Worm (Caenorhabditis elegans) whole organism, L1 larva: Measurements from ENCODE around the gene C36E8.4.

Source experiments
- C04F5.9 ChIP-seq: sonication (generic microtip); optimal IDR thresholded peaks from 2 replicates; lab custom pipeline; 2016; ENCODE audit warnings: missing genetic modification characterization, missing compliant biosample characterization
- C34B4.2 ChIP-seq: sonication (generic microtip); optimal IDR thresholded peaks from 2 replicates; lab custom pipeline; 2017; ENCODE audit warnings: mild to moderate bottlenecking, missing genetic modification characterization, missing compliant biosample characterization
- F16B12.6 ChIP-seq: fragments of 150-350 bp; optimal IDR thresholded peaks from 2 replicates; lab custom pipeline; 2014; ENCODE audit warnings: missing biosample characterization, missing genetic modification characterization
- Y116A8C.19 ChIP-seq: sonication (generic microtip); optimal IDR thresholded peaks from 2 replicates; lab custom pipeline; 2016; ENCODE audit warnings: missing compliant biosample characterization, missing genetic modification characterization, borderline replicate concordance
- aha-1 ChIP-seq: fragments of 150-350 bp; optimal IDR thresholded peaks from 2 replicates; lab custom pipeline; 2014; ENCODE audit warnings: missing biosample characterization, missing genetic modification characterization
- alr-1 ChIP-seq: fragments of 200-800 bp; sonication (Bioruptor generic); optimal IDR thresholded peaks from 2 replicates; lab custom pipeline; 2018; ENCODE audit warnings: borderline replicate concordance, mild to moderate bottlenecking, missing genetic modification characterization, missing compliant biosample characterization
- ama-1 ChIP-seq: fragments of 150-350 bp; optimal IDR thresholded peaks from 2 replicates; lab custom pipeline; 2014
- ceh-63 ChIP-seq: fragments of 200-800 bp; sonication (Bioruptor generic); optimal IDR thresholded peaks from 2 replicates; lab custom pipeline; 2018; ENCODE audit warnings: mild to moderate bottlenecking, missing genetic modification characterization, missing compliant biosample characterization
- ceh-82 ChIP-seq, 3 experiments: fragments of 150-350 bp in 1 of 3; sonication (generic microtip) in 2 of 3; optimal IDR thresholded peaks; 2 replicates each; lab custom pipeline; 2014 to 2017; ENCODE audit warnings: missing biosample characterization in 3 of 3, missing genetic modification characterization in 3 of 3
- ceh-88 ChIP-seq: fragments of 200-800 bp; sonication (Bioruptor generic); IDR thresholded peaks from 2 replicates; pipeline ENCODE4 v1.3.6; 2022; ENCODE audit warnings: missing genetic modification characterization, missing compliant biosample characterization
- ceh-90 ChIP-seq: sonication (generic microtip); optimal IDR thresholded peaks from 2 replicates; lab custom pipeline; 2016; ENCODE audit warnings: missing genetic modification characterization, missing compliant biosample characterization
- ces-1 ChIP-seq: fragments of 150-350 bp; optimal IDR thresholded peaks from 2 replicates; lab custom pipeline; 2014; ENCODE audit warnings: missing biosample characterization, missing genetic modification reagents, missing genetic modification characterization
- dpl-1 ChIP-seq, 3 experiments: fragments of 150-350 bp in 2 of 3; sonication (generic microtip) in 1 of 3; optimal IDR thresholded peaks; 2 replicates each; lab custom pipeline; 2014 to 2017; ENCODE audit warnings: missing biosample characterization in 3 of 3, missing genetic modification characterization in 3 of 3, missing genetic modification reagents in 3 of 3
- dsc-1 ChIP-seq: sonication (generic microtip); optimal IDR thresholded peaks from 2 replicates; lab custom pipeline; 2016; ENCODE audit warnings: mild to moderate bottlenecking, missing genetic modification characterization, missing compliant biosample characterization
- egl-27 ChIP-seq, 2 experiments: fragments of 150-350 bp in 1 of 2; sonication (generic microtip); optimal IDR thresholded peaks; 3 replicates each; lab custom pipeline; 2017 to 2018; ENCODE audit warnings: missing biosample characterization in 2 of 2, missing genetic modification characterization in 2 of 2, missing genetic modification reagents in 2 of 2
- elt-2 ChIP-seq: sonication (generic microtip); optimal IDR thresholded peaks from 2 replicates; lab custom pipeline; 2016; ENCODE audit warnings: missing genetic modification characterization, mild to moderate bottlenecking, inconsistent platforms, missing compliant biosample characterization, missing genetic modification reagents
- elt-3 ChIP-seq, 6 experiments: fragments of 150-350 bp in 1 of 6; sonication (generic microtip); optimal IDR thresholded peaks; 2 replicates each; lab custom pipeline; 2017 to 2018; ENCODE audit warnings: missing biosample characterization in 6 of 6, missing genetic modification characterization in 6 of 6, inconsistent platforms in 1 of 6
- ets-5 ChIP-seq: fragments of 200-800 bp; sonication (Bioruptor generic); IDR thresholded peaks from 2 replicates; pipeline ENCODE4 v1.3.6; 2022; ENCODE audit warnings: missing genetic modification characterization, missing compliant biosample characterization
- fkh-10 ChIP-seq: sonication (generic microtip); optimal IDR thresholded peaks from 2 replicates; lab custom pipeline; 2017; ENCODE audit warnings: missing biosample characterization, missing genetic modification reagents, missing genetic modification characterization
- fkh-8 ChIP-seq: sonication (generic microtip); optimal IDR thresholded peaks from 2 replicates; lab custom pipeline; 2016; ENCODE audit warnings: mild to moderate bottlenecking, missing genetic modification characterization, missing compliant biosample characterization
- grh-1 ChIP-seq: fragments of 200-800 bp; sonication (Bioruptor generic); IDR thresholded peaks from 2 replicates; pipeline ENCODE4 v1.3.6; 2022; ENCODE audit warnings: missing genetic modification reagents, missing genetic modification characterization, missing compliant biosample characterization
- hlh-17 ChIP-seq: fragments of 200-800 bp; sonication (Bioruptor generic); optimal IDR thresholded peaks from 2 replicates; lab custom pipeline; 2018; ENCODE audit warnings: missing genetic modification characterization, mild to moderate bottlenecking, missing compliant biosample characterization, moderate library complexity, borderline replicate concordance
- irx-1 ChIP-seq: sonication (generic microtip); optimal IDR thresholded peaks from 2 replicates; lab custom pipeline; 2016; ENCODE audit warnings: missing genetic modification characterization, missing compliant biosample characterization
- jun-1 ChIP-seq: fragments of 150-350 bp; optimal IDR thresholded peaks from 2 replicates; lab custom pipeline; 2014; ENCODE audit warnings: missing biosample characterization, missing genetic modification reagents, missing genetic modification characterization
- lin-13 ChIP-seq: fragments of 150-350 bp; optimal IDR thresholded peaks from 2 replicates; lab custom pipeline; 2014; ENCODE audit warnings: missing biosample characterization, missing genetic modification reagents, missing genetic modification characterization
- lin-14 ChIP-seq: fragments of 200-800 bp; sonication (Bioruptor generic); optimal IDR thresholded peaks from 2 replicates; lab custom pipeline; 2018; ENCODE audit warnings: mild to moderate bottlenecking, missing genetic modification characterization, moderate library complexity, missing compliant biosample characterization
- lin-15B ChIP-seq: fragments of 150-350 bp; sonication (generic microtip); optimal IDR thresholded peaks from 3 replicates; lab custom pipeline; 2014; ENCODE audit warnings: missing biosample characterization, missing genetic modification characterization
- lin-35 ChIP-seq, 2 experiments: fragments of 150-350 bp; optimal IDR thresholded peaks; 2 replicates each; lab custom pipeline; 2014; ENCODE audit warnings: missing biosample characterization in 2 of 2, missing genetic modification characterization in 2 of 2, missing genetic modification reagents in 2 of 2
- lir-3 ChIP-seq: sonication (generic microtip); optimal IDR thresholded peaks from 2 replicates; lab custom pipeline; 2016; ENCODE audit warnings: mild to moderate bottlenecking, missing genetic modification characterization, moderate library complexity, missing compliant biosample characterization; ENCODE audit not compliant: poor library complexity
- lsy-2 ChIP-seq, 2 experiments: fragments of 150-350 bp; optimal IDR thresholded peaks; 2 replicates each; lab custom pipeline; 2014; ENCODE audit warnings: missing biosample characterization in 2 of 2, missing genetic modification characterization in 2 of 2
- mdl-1 ChIP-seq, 2 experiments: fragments of 150-350 bp; optimal IDR thresholded peaks; 2 replicates each; lab custom pipeline; 2014 to 2017; ENCODE audit warnings: missing biosample characterization in 2 of 2, missing genetic modification characterization in 2 of 2, inconsistent platforms in 1 of 2
- nhr-11 ChIP-seq: fragments of 150-350 bp; optimal IDR thresholded peaks from 2 replicates; lab custom pipeline; 2014; ENCODE audit warnings: missing biosample characterization, missing genetic modification characterization
- nhr-28 ChIP-seq: fragments of 150-350 bp; optimal IDR thresholded peaks from 2 replicates; lab custom pipeline; 2014; ENCODE audit warnings: missing biosample characterization, missing genetic modification characterization
- nhr-47 ChIP-seq: sonication (generic microtip); optimal IDR thresholded peaks from 2 replicates; lab custom pipeline; 2016; ENCODE audit warnings: mild to moderate bottlenecking, missing genetic modification characterization, moderate library complexity, missing compliant biosample characterization
- nhr-71 ChIP-seq: sonication (generic microtip); optimal IDR thresholded peaks from 2 replicates; lab custom pipeline; 2016; ENCODE audit warnings: mild to moderate bottlenecking, missing genetic modification characterization, moderate library complexity, missing compliant biosample characterization
- nhr-77 ChIP-seq: fragments of 150-350 bp; optimal IDR thresholded peaks from 2 replicates; lab custom pipeline; 2014; ENCODE audit warnings: missing biosample characterization, missing genetic modification characterization
- nhr-84 ChIP-seq: sonication (generic microtip); optimal IDR thresholded peaks from 2 replicates; lab custom pipeline; 2017; ENCODE audit warnings: missing biosample characterization, missing genetic modification characterization
- nhr-85 ChIP-seq: sonication (generic microtip); peaks from one replicate; lab custom pipeline; 2016; ENCODE audit warnings: missing genetic modification characterization, inconsistent platforms, missing compliant biosample characterization
- nhr-90 ChIP-seq: sonication (generic microtip); optimal IDR thresholded peaks from 2 replicates; lab custom pipeline; 2016; ENCODE audit warnings: mild to moderate bottlenecking, missing genetic modification characterization, missing compliant biosample characterization; ENCODE audit not compliant: poor library complexity
- rnt-1 ChIP-seq: sonication (generic microtip); optimal IDR thresholded peaks from 2 replicates; lab custom pipeline; 2016; ENCODE audit warnings: mild to moderate bottlenecking, missing genetic modification characterization, moderate library complexity, missing compliant biosample characterization
- skn-1 ChIP-seq: fragments of 150-350 bp; optimal IDR thresholded peaks from 2 replicates; lab custom pipeline; 2014; ENCODE audit warnings: missing biosample characterization, missing genetic modification characterization
- snu-23 ChIP-seq: sonication (generic microtip); optimal IDR thresholded peaks from 2 replicates; lab custom pipeline; 2016; ENCODE audit warnings: missing genetic modification characterization, missing compliant biosample characterization
- sox-4 ChIP-seq: sonication (generic microtip); optimal IDR thresholded peaks from 2 replicates; lab custom pipeline; 2016; ENCODE audit warnings: missing genetic modification characterization, missing compliant biosample characterization
- tbx-2 ChIP-seq: sonication (generic microtip); optimal IDR thresholded peaks from 2 replicates; lab custom pipeline; 2016; ENCODE audit warnings: missing genetic modification characterization, missing compliant biosample characterization
- unc-130 ChIP-seq: fragments of 150-350 bp; optimal IDR thresholded peaks from 2 replicates; lab custom pipeline; 2017; ENCODE audit warnings: missing biosample characterization, missing genetic modification characterization, inconsistent platforms
- unc-30 ChIP-seq: sonication (generic microtip); optimal IDR thresholded peaks from 2 replicates; lab custom pipeline; 2017; ENCODE audit warnings: missing biosample characterization, missing genetic modification characterization
- unc-62 ChIP-seq: fragments of 150-350 bp; optimal IDR thresholded peaks from 2 replicates; lab custom pipeline; 2014; ENCODE audit warnings: missing biosample characterization, missing genetic modification reagents, missing genetic modification characterization
- unc-86 ChIP-seq: sonication (generic microtip); optimal IDR thresholded peaks from 2 replicates; lab custom pipeline; 2016; ENCODE audit warnings: missing genetic modification characterization, missing compliant biosample characterization
- unc-98 ChIP-seq: fragments of 200-800 bp; sonication (Bioruptor generic); IDR thresholded peaks from 2 replicates; pipeline ENCODE4 v1.3.6; 2022; ENCODE audit warnings: missing genetic modification characterization, missing compliant biosample characterization
- vab-15 ChIP-seq: sonication (generic microtip); optimal IDR thresholded peaks from 2 replicates; lab custom pipeline; 2017; ENCODE audit warnings: missing genotype, mild to moderate bottlenecking, missing genetic modification characterization, missing compliant biosample characterization
- xbp-1 ChIP-seq: sonication (generic microtip); optimal IDR thresholded peaks from 2 replicates; lab custom pipeline; 2016; ENCODE audit warnings: missing genetic modification characterization, missing compliant biosample characterization
- zag-1 ChIP-seq: fragments of 150-350 bp; optimal IDR thresholded peaks from 2 replicates; lab custom pipeline; 2014; ENCODE audit warnings: missing biosample characterization, missing genetic modification characterization
- ztf-11 ChIP-seq, 2 experiments: sonication (generic microtip); optimal IDR thresholded peaks; 2 replicates each; lab custom pipeline; 2016 to 2017; ENCODE audit warnings: missing genetic modification characterization in 2 of 2, missing biosample characterization in 1 of 2, missing compliant biosample characterization in 1 of 2
- ztf-4 ChIP-seq: fragments of 150-350 bp; optimal IDR thresholded peaks from 2 replicates; lab custom pipeline; 2014; ENCODE audit warnings: missing biosample characterization, missing genetic modification characterization

The C36E8.4 gene

DNA sequence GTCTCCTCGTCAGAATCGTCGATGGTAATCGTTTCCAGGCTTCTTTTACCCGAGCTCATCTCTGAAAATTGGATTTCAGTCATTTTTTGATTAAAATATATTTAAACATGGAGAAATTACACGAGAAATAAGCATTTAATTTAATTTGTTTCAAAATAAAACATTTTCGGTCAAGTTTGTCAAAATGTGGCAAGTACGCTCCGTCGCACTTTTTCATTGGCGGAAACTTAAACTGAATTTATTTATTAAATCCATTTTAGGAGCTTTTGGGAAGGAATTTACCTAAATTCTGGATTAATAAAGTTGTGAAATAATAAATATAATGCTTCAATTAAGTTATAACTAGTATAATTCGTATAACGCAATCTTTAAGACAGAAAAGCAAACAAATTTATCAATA is 45.8 kb downstream of the C36E8.4 start, which contains the start of gene rcq-5:
Gene rcq-5 (minus strand): TSS at position 83 of the 400 bp plus-strand sequence.
- TF ChIP-seq zag-1 (tag; lab: Kevin White, UChicago), result no peak
- peak; percentile 78 to 90 (median 88) for TF ChIP-seq dpl-1 (GFP tag; optimal IDR thresholded peaks at IDR 0.05; lab: Kevin White, UChicago)
- no peak for TF ChIP-seq nhr-71
- no peak for TF ChIP-seq alr-1 (tag; lab: Kevin White, UChicago)
- peak; percentile 7 for TF ChIP-seq lin-15B (tag; lab: Kevin White, UChicago)
- TF ChIP-seq nhr-90 (tag; lab: Kevin White, UChicago), result no peak
- no peak for TF ChIP-seq grh-1 (GFP tag; lab: Robert Waterston, UW)
- no peak for TF ChIP-seq ceh-82 (tag; optimal IDR thresholded peaks at IDR 0.05; lab: Kevin White, UChicago)
- no peak for TF ChIP-seq nhr-85 (tag; lab: Kevin White, UChicago)
- TF ChIP-seq lin-13, result no peak
- TF ChIP-seq Y116A8C.19 (tag; lab: Kevin White, UChicago), result no peak
- TF ChIP-seq unc-130 (tag; lab: Kevin White, UChicago), result no peak
- no peak for TF ChIP-seq rnt-1 (tag; lab: Kevin White, UChicago)
- TF ChIP-seq hlh-17 (GFP tag; lab: Kevin White, UChicago), result no peak
- no peak for TF ChIP-seq ceh-90
- TF ChIP-seq elt-3 (tag; optimal IDR thresholded peaks at IDR 0.05; lab: Kevin White, UChicago), result no peak
- TF ChIP-seq unc-30 (tag; lab: Kevin White, UChicago), result no peak
- TF ChIP-seq nhr-11, result no peak
- no peak for TF ChIP-seq sox-4 (tag; lab: Kevin White, UChicago)
- TF ChIP-seq F16B12.6 (tag; lab: Kevin White, UChicago), result no peak
- no peak for TF ChIP-seq mdl-1 (tag; optimal IDR thresholded peaks at IDR 0.05; lab: Kevin White, UChicago)
- TF ChIP-seq xbp-1 (tag; lab: Kevin White, UChicago), result peak; percentile 16
- TF ChIP-seq ceh-63 (GFP tag; lab: Kevin White, UChicago), result no peak
- TF ChIP-seq skn-1 (tag; lab: Kevin White, UChicago), result peak; percentile 50
- TF ChIP-seq unc-86 (tag; lab: Kevin White, UChicago), result no peak
- TF ChIP-seq ces-1 (GFP tag; lab: Kevin White, UChicago), result no peak
- peak; percentile 84 to 96 for TF ChIP-seq lin-35 (GFP tag; optimal IDR thresholded peaks at IDR 0.05; lab: Kevin White, UChicago)
- TF ChIP-seq ets-5, result no peak
- no peak for TF ChIP-seq C04F5.9 (tag; lab: Kevin White, UChicago)
- no peak for TF ChIP-seq vab-15 (tag; lab: Kevin White, UChicago)
- no peak for TF ChIP-seq nhr-84 (tag; lab: Kevin White, UChicago)
- TF ChIP-seq nhr-47, result peak; percentile 18
- no peak for TF ChIP-seq lin-14 (GFP tag; lab: Kevin White, UChicago)
- no peak for TF ChIP-seq lir-3 (tag; lab: Kevin White, UChicago)
- no peak for TF ChIP-seq C34B4.2 (tag; lab: Kevin White, UChicago)
- no peak for TF ChIP-seq jun-1 (tag; lab: Kevin White, UChicago)
- TF ChIP-seq irx-1, result no peak
- no peak for TF ChIP-seq dsc-1 (tag; lab: Kevin White, UChicago)
- TF ChIP-seq nhr-28 (tag; lab: Kevin White, UChicago), result no peak
- TF ChIP-seq snu-23 (GFP tag; lab: Kevin White, UChicago), result no peak
- no peak for TF ChIP-seq nhr-77 (tag; lab: Kevin White, UChicago)
- TF ChIP-seq egl-27 (tag; optimal IDR thresholded peaks at IDR 0.05; lab: Kevin White, UChicago), result no peak
- no peak for TF ChIP-seq ama-1 (lab: Kevin White, UChicago)
- TF ChIP-seq fkh-8 (tag; lab: Kevin White, UChicago), result no peak
- no peak for TF ChIP-seq fkh-10 (GFP tag; lab: Kevin White, UChicago)
- no peak for TF ChIP-seq ztf-4 (tag; lab: Kevin White, UChicago)
- no peak for TF ChIP-seq unc-98 (GFP tag; lab: Robert Waterston, UW)
- TF ChIP-seq tbx-2 (tag; lab: Kevin White, UChicago), result no peak
- TF ChIP-seq ztf-11 (tag; optimal IDR thresholded peaks at IDR 0.05; lab: Kevin White, UChicago), result no peak
- TF ChIP-seq aha-1, result no peak
- no peak for TF ChIP-seq unc-62 (GFP tag; lab: Kevin White, UChicago)
- no peak for TF ChIP-seq elt-2
- no peak for TF ChIP-seq ceh-88 (GFP tag; lab: Robert Waterston, UW)
- TF ChIP-seq lsy-2 (tag; optimal IDR thresholded peaks at IDR 0.05; lab: Kevin White, UChicago), result peak; percentile 43 to 73
